Fruit fly (Drosophila melanogaster): ENCODE measurements around the gene CG14238.

The CG14238 gene

dm6 chr3R:26454494-26454893 lies 3.6 kb upstream of the CG14238 start, which contains the start of gene CG43117:
CG43117 (plus strand) TSS chr3R:26454794.
- TF ChIP-seq Adf1 (GFP tag; IDR thresholded peaks at IDR 0.05) (no peak), sens (GFP tag) (peak; percentile 20)

- TF ChIP-seq CG8478 (optimal IDR thresholded peaks at IDR 0.05) (peak; percentile 69), Ets65A (GFP tag) (peak; percentile 81), knrl (GFP tag; IDR thresholded peaks at IDR 0.05; ENCODE audit: partially characterized antibody) (0 out of 3 replicates have a peak, but pooled peaks have one; percentile 12), CG6175 (GFP tag; IDR thresholded peaks at IDR 0.05) (0 out of 3 replicates have a peak, but pooled peaks have one; percentile 12), Atf3 (GFP tag; optimal IDR thresholded peaks at IDR 0.05) (no peak), CG7556 (GFP tag; optimal IDR thresholded peaks at IDR 0.05) (no peak), ro (GFP tag; IDR thresholded peaks at IDR 0.05) (0 out of 2 replicates have a peak, but pooled peaks have one; percentile 7)
Observed at dm6 chr3R:26455838-26456237, 2.2 kb upstream of the CG14238 start, which contains the start of gene Pdf. Pdf (minus strand) TSS chr3R:26456141.

- no peak for TF ChIP-seq Hsf (GFP tag; optimal IDR thresholded peaks at IDR 0.05)
- TF ChIP-seq CG31388 (GFP tag; optimal IDR thresholded peaks at IDR 0.05) = no peak
- TF ChIP-seq exex (tag; optimal IDR thresholded peaks at IDR 0.05) = no peak
- no peak for TF ChIP-seq CG5953 (GFP tag; IDR thresholded peaks at IDR 0.05)
- no peak for TF ChIP-seq D19A (tag; optimal IDR thresholded peaks at IDR 0.05)
- no peak for TF ChIP-seq pnt (GFP tag; optimal IDR thresholded peaks at IDR 0.05)
- no peak for TF ChIP-seq CG12391 (tag; optimal IDR thresholded peaks at IDR 0.05)
- no peak for TF ChIP-seq hbn (GFP tag; IDR thresholded peaks at IDR 0.05; ENCODE audit: partially characterized antibody)
- no peak for TF ChIP-seq CG7357 (GFP tag; IDR thresholded peaks at IDR 0.05)
- no peak for TF ChIP-seq CG15073 (GFP tag; optimal IDR thresholded peaks at IDR 0.05)
- no peak for TF ChIP-seq ttk (GFP tag; IDR thresholded peaks at IDR 0.05)
- TF ChIP-seq CG10959 (GFP tag; IDR thresholded peaks at IDR 0.05) = no peak
- no peak for TF ChIP-seq HLHmδ (GFP tag; optimal IDR thresholded peaks at IDR 0.05)
- no peak for TF ChIP-seq CG9817 (tag; optimal IDR thresholded peaks at IDR 0.05)
- no peak for TF ChIP-seq Dbx (GFP tag; IDR thresholded peaks at IDR 0.05)
- no peak for TF ChIP-seq pan (optimal IDR thresholded peaks at IDR 0.05)
- TF ChIP-seq pan (GFP tag; optimal IDR thresholded peaks at IDR 0.05 in 1 of 2, IDR thresholded peaks at IDR 0.05 in 1 of 2) = no peak
- no peak for TF ChIP-seq shn (GFP tag; optimal IDR thresholded peaks at IDR 0.05)
- no peak for TF ChIP-seq CG1233 (GFP tag; optimal IDR thresholded peaks at IDR 0.05)
Observed at dm6 chr3R:26456577-26456976, 1.5 kb upstream of the CG14238 start, which contains the start of gene CG14237. CG14237 (plus strand) TSS chr3R:26456877.

dm6 chr3R:26461226-26461805 lies 3.3 kb downstream of the CG14238 start, which contains the start of gene CG5455:
CG5455 (plus strand) TSS chr3R:26461527.
- TF ChIP-seq CG8924 (tag; optimal IDR thresholded peaks at IDR 0.05) (no peak), CG13424 (tag; optimal IDR thresholded peaks at IDR 0.05) (peak; percentile 17), Fer1 (GFP tag; optimal IDR thresholded peaks at IDR 0.05) (peak; percentile 74), Dek (tag; optimal IDR thresholded peaks at IDR 0.05) (no peak), CG6791 (GFP tag; IDR thresholded peaks at IDR 0.05; ENCODE audit: partially characterized antibody) (0 out of 3 replicates have a peak, but pooled peaks have one; percentile 49), CG7786 (GFP tag; optimal IDR thresholded peaks at IDR 0.05) (no peak), CG6813 (GFP tag; optimal IDR thresholded peaks at IDR 0.05) (peak; percentile 71), ara (GFP tag; IDR thresholded peaks at IDR 0.05) (no peak), Jarid2 (GFP tag; optimal IDR thresholded peaks at IDR 0.05) (peak; percentile 95), Blimp-1 (GFP tag; optimal IDR thresholded peaks at IDR 0.05) (peak; percentile 16), CG17568 (GFP tag; optimal IDR thresholded peaks at IDR 0.05) (peak; percentile 59), Hr3 (GFP tag; optimal IDR thresholded peaks at IDR 0.05) (no peak), CG30403 (GFP tag; optimal IDR thresholded peaks at IDR 0.05) (no peak), CG6175 (GFP tag; IDR thresholded peaks at IDR 0.05) (peak; percentile 77; the same call in 2 of the 3 replicates), CG17385 (GFP tag; optimal IDR thresholded peaks at IDR 0.05) (peak; percentile 55), Nf-YB (GFP tag; optimal IDR thresholded peaks at IDR 0.05) (no peak), zf30C (GFP tag; optimal IDR thresholded peaks at IDR 0.05) (no peak), ap (GFP tag; IDR thresholded peaks at IDR 0.05) (no peak), h (optimal IDR thresholded peaks at IDR 0.05) (no peak), grau (tag; optimal IDR thresholded peaks at IDR 0.05) (peak; percentile 43)

Measured in whole organism, embryonic.